Worm (Caenorhabditis elegans) whole organism, L1 larva: Measurements from ENCODE around the gene unc-2.

Source experiments
- C16A3.4 ChIP-seq: fragments of 150-350 bp; optimal IDR thresholded peaks from 2 replicates; lab custom pipeline; 2014; ENCODE audit warnings: missing biosample characterization, missing genetic modification characterization
- F16B12.6 ChIP-seq: fragments of 150-350 bp; optimal IDR thresholded peaks from 2 replicates; lab custom pipeline; 2014; ENCODE audit warnings: missing biosample characterization, missing genetic modification characterization
- Y116A8C.19 ChIP-seq: sonication (generic microtip); optimal IDR thresholded peaks from 2 replicates; lab custom pipeline; 2016; ENCODE audit warnings: missing compliant biosample characterization, missing genetic modification characterization, borderline replicate concordance
- aha-1 ChIP-seq: fragments of 150-350 bp; optimal IDR thresholded peaks from 2 replicates; lab custom pipeline; 2014; ENCODE audit warnings: missing biosample characterization, missing genetic modification characterization
- alr-1 ChIP-seq: fragments of 200-800 bp; sonication (Bioruptor generic); optimal IDR thresholded peaks from 2 replicates; lab custom pipeline; 2018; ENCODE audit warnings: borderline replicate concordance, mild to moderate bottlenecking, missing genetic modification characterization, missing compliant biosample characterization
- aly-2 ChIP-seq: fragments of 150-350 bp; optimal IDR thresholded peaks from 2 replicates; lab custom pipeline; 2014; ENCODE audit warnings: missing biosample characterization, missing genetic modification characterization
- ama-1 ChIP-seq: fragments of 150-350 bp; optimal IDR thresholded peaks from 2 replicates; lab custom pipeline; 2014
- blmp-1 ChIP-seq: fragments of 150-350 bp; optimal IDR thresholded peaks from 2 replicates; lab custom pipeline; 2014; ENCODE audit warnings: missing biosample characterization, missing genetic modification characterization
- ceh-63 ChIP-seq: fragments of 200-800 bp; sonication (Bioruptor generic); optimal IDR thresholded peaks from 2 replicates; lab custom pipeline; 2018; ENCODE audit warnings: mild to moderate bottlenecking, missing genetic modification characterization, missing compliant biosample characterization
- ceh-90 ChIP-seq: sonication (generic microtip); optimal IDR thresholded peaks from 2 replicates; lab custom pipeline; 2016; ENCODE audit warnings: missing genetic modification characterization, missing compliant biosample characterization
- ces-1 ChIP-seq: fragments of 150-350 bp; optimal IDR thresholded peaks from 2 replicates; lab custom pipeline; 2014; ENCODE audit warnings: missing biosample characterization, missing genetic modification reagents, missing genetic modification characterization
- egl-13 ChIP-seq: sonication (generic microtip); optimal IDR thresholded peaks from 2 replicates; lab custom pipeline; 2016; ENCODE audit warnings: missing genotype, missing genetic modification reagents, missing genetic modification characterization, missing compliant biosample characterization
- egl-27 ChIP-seq, 2 experiments: fragments of 150-350 bp in 1 of 2; sonication (generic microtip); optimal IDR thresholded peaks; 3 replicates each; lab custom pipeline; 2017 to 2018; ENCODE audit warnings: missing biosample characterization in 2 of 2, missing genetic modification characterization in 2 of 2, missing genetic modification reagents in 2 of 2
- ets-5 ChIP-seq: fragments of 200-800 bp; sonication (Bioruptor generic); IDR thresholded peaks from 2 replicates; pipeline ENCODE4 v1.3.6; 2022; ENCODE audit warnings: missing genetic modification characterization, missing compliant biosample characterization
- fkh-4 ChIP-seq: sonication (generic microtip); optimal IDR thresholded peaks from 2 replicates; lab custom pipeline; 2016; ENCODE audit warnings: missing compliant biosample characterization, missing genetic modification characterization, borderline replicate concordance
- fos-1 ChIP-seq: fragments of 150-350 bp; optimal IDR thresholded peaks from 2 replicates; lab custom pipeline; 2014; ENCODE audit warnings: missing biosample characterization, missing genetic modification characterization
- grh-1 ChIP-seq: fragments of 200-800 bp; sonication (Bioruptor generic); IDR thresholded peaks from 2 replicates; pipeline ENCODE4 v1.3.6; 2022; ENCODE audit warnings: missing genetic modification reagents, missing genetic modification characterization, missing compliant biosample characterization
- hlh-17 ChIP-seq: fragments of 200-800 bp; sonication (Bioruptor generic); optimal IDR thresholded peaks from 2 replicates; lab custom pipeline; 2018; ENCODE audit warnings: missing genetic modification characterization, mild to moderate bottlenecking, missing compliant biosample characterization, moderate library complexity, borderline replicate concordance
- hlh-4 ChIP-seq: sonication (generic microtip); optimal IDR thresholded peaks from 2 replicates; lab custom pipeline; 2016; ENCODE audit warnings: mild to moderate bottlenecking, missing genetic modification characterization, missing compliant biosample characterization
- hpl-2 ChIP-seq: fragments of 150-350 bp; optimal IDR thresholded peaks from 2 replicates; lab custom pipeline; 2014; ENCODE audit warnings: missing biosample characterization, missing genetic modification reagents, missing genetic modification characterization
- lin-13 ChIP-seq: fragments of 150-350 bp; optimal IDR thresholded peaks from 2 replicates; lab custom pipeline; 2014; ENCODE audit warnings: missing biosample characterization, missing genetic modification reagents, missing genetic modification characterization
- lin-14 ChIP-seq: fragments of 200-800 bp; sonication (Bioruptor generic); optimal IDR thresholded peaks from 2 replicates; lab custom pipeline; 2018; ENCODE audit warnings: mild to moderate bottlenecking, missing genetic modification characterization, moderate library complexity, missing compliant biosample characterization
- lin-39 ChIP-seq: fragments of 150-350 bp; optimal IDR thresholded peaks from 2 replicates; lab custom pipeline; 2014; ENCODE audit warnings: missing biosample characterization, missing genetic modification reagents, missing genetic modification characterization
- mab-9 ChIP-seq: fragments of 200-800 bp; sonication (Bioruptor generic); IDR thresholded peaks from 2 replicates; pipeline ENCODE4 v1.3.6; 2022; ENCODE audit warnings: missing genetic modification reagents, missing genetic modification characterization, missing compliant biosample characterization
- mef-2 ChIP-seq: fragments of 150-350 bp; optimal IDR thresholded peaks from 2 replicates; lab custom pipeline; 2014; ENCODE audit warnings: missing biosample characterization, missing genetic modification characterization
- mep-1 ChIP-seq: fragments of 150-350 bp; optimal IDR thresholded peaks from 2 replicates; lab custom pipeline; 2014; ENCODE audit warnings: missing biosample characterization, missing genetic modification characterization
- nhr-19 ChIP-seq: fragments of 200-800 bp; sonication (Bioruptor generic); conservative IDR thresholded peaks from 2 replicates; pipeline ENCODE4 v1.3.6; 2022; ENCODE audit warnings: missing genetic modification characterization, missing compliant biosample characterization
- nhr-20 ChIP-seq: sonication (generic microtip); optimal IDR thresholded peaks from 2 replicates; lab custom pipeline; 2016; ENCODE audit warnings: mild to moderate bottlenecking, missing genetic modification characterization, missing compliant biosample characterization
- nhr-28 ChIP-seq: fragments of 150-350 bp; optimal IDR thresholded peaks from 2 replicates; lab custom pipeline; 2014; ENCODE audit warnings: missing biosample characterization, missing genetic modification characterization
- nhr-47 ChIP-seq: sonication (generic microtip); optimal IDR thresholded peaks from 2 replicates; lab custom pipeline; 2016; ENCODE audit warnings: mild to moderate bottlenecking, missing genetic modification characterization, moderate library complexity, missing compliant biosample characterization
- nhr-76 ChIP-seq: sonication (generic microtip); optimal IDR thresholded peaks from 2 replicates; lab custom pipeline; 2017; ENCODE audit warnings: missing biosample characterization, missing genetic modification characterization
- nhr-84 ChIP-seq: sonication (generic microtip); optimal IDR thresholded peaks from 2 replicates; lab custom pipeline; 2017; ENCODE audit warnings: missing biosample characterization, missing genetic modification characterization
- nhr-90 ChIP-seq: sonication (generic microtip); optimal IDR thresholded peaks from 2 replicates; lab custom pipeline; 2016; ENCODE audit warnings: mild to moderate bottlenecking, missing genetic modification characterization, missing compliant biosample characterization; ENCODE audit not compliant: poor library complexity
- pax-3 ChIP-seq: fragments of 200-800 bp; sonication (Bioruptor generic); optimal IDR thresholded peaks from 2 replicates; lab custom pipeline; 2018; ENCODE audit warnings: mild to moderate bottlenecking, missing genetic modification characterization, moderate library complexity, missing compliant biosample characterization
- pqm-1 ChIP-seq: sonication (generic microtip); optimal IDR thresholded peaks from 3 replicates; lab custom pipeline; 2017; ENCODE audit warnings: missing biosample characterization, missing genetic modification characterization
- rnt-1 ChIP-seq: sonication (generic microtip); optimal IDR thresholded peaks from 2 replicates; lab custom pipeline; 2016; ENCODE audit warnings: mild to moderate bottlenecking, missing genetic modification characterization, moderate library complexity, missing compliant biosample characterization
- skn-1 ChIP-seq: fragments of 150-350 bp; optimal IDR thresholded peaks from 2 replicates; lab custom pipeline; 2014; ENCODE audit warnings: missing biosample characterization, missing genetic modification characterization
- snpc-4 ChIP-seq: fragments of 150-350 bp; optimal IDR thresholded peaks from 2 replicates; lab custom pipeline; 2014; ENCODE audit warnings: missing biosample characterization, missing genetic modification characterization
- snu-23 ChIP-seq: sonication (generic microtip); optimal IDR thresholded peaks from 2 replicates; lab custom pipeline; 2016; ENCODE audit warnings: missing genetic modification characterization, missing compliant biosample characterization
- sox-4 ChIP-seq: sonication (generic microtip); optimal IDR thresholded peaks from 2 replicates; lab custom pipeline; 2016; ENCODE audit warnings: missing genetic modification characterization, missing compliant biosample characterization
- sptf-1 ChIP-seq: fragments of 150-350 bp; optimal IDR thresholded peaks from 2 replicates; lab custom pipeline; 2014; ENCODE audit warnings: missing biosample characterization, missing genetic modification characterization
- sup-37 ChIP-seq: fragments of 200-800 bp; sonication (Bioruptor generic); optimal IDR thresholded peaks from 2 replicates; lab custom pipeline; 2018; ENCODE audit warnings: mild to moderate bottlenecking, missing genetic modification characterization, missing compliant biosample characterization
- unc-30 ChIP-seq: sonication (generic microtip); optimal IDR thresholded peaks from 2 replicates; lab custom pipeline; 2017; ENCODE audit warnings: missing biosample characterization, missing genetic modification characterization
- unc-62 ChIP-seq: fragments of 150-350 bp; optimal IDR thresholded peaks from 2 replicates; lab custom pipeline; 2014; ENCODE audit warnings: missing biosample characterization, missing genetic modification reagents, missing genetic modification characterization
- unc-86 ChIP-seq: sonication (generic microtip); optimal IDR thresholded peaks from 2 replicates; lab custom pipeline; 2016; ENCODE audit warnings: missing genetic modification characterization, missing compliant biosample characterization
- unc-98 ChIP-seq: fragments of 200-800 bp; sonication (Bioruptor generic); IDR thresholded peaks from 2 replicates; pipeline ENCODE4 v1.3.6; 2022; ENCODE audit warnings: missing genetic modification characterization, missing compliant biosample characterization
- vab-15 ChIP-seq: sonication (generic microtip); optimal IDR thresholded peaks from 2 replicates; lab custom pipeline; 2017; ENCODE audit warnings: missing genotype, mild to moderate bottlenecking, missing genetic modification characterization, missing compliant biosample characterization
- xbp-1 ChIP-seq: sonication (generic microtip); optimal IDR thresholded peaks from 2 replicates; lab custom pipeline; 2016; ENCODE audit warnings: missing genetic modification characterization, missing compliant biosample characterization
- ztf-4 ChIP-seq: fragments of 150-350 bp; optimal IDR thresholded peaks from 2 replicates; lab custom pipeline; 2014; ENCODE audit warnings: missing biosample characterization, missing genetic modification characterization

The unc-2 gene

DNA sequence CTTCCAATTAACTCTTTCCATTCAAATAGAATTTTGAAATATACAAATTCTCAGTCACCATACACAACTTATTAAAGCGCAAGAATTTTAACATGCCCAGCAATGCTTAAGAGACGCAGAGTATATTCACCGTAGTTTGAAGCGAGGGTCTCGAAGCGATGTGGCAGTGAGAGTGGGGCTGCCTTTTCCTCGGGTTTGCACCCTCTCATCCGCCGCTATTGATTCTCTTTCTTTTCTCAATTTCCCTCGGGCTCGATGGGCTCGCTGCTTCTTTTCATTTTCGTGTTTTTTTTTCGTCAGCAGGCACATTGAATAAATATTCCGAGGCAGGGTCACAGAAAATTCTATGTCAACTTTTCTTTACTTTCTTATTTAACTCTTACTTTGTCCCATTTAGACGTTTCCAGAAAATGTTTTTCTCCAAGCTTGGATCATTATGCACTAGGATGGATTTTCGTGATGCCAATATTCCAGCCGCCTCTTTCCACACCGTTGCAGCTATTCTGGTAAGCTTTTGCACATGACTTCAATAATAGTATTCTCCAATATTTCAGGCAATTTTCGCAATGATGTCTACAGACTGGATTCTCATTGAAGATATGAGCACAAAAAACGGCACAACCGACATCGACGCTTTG lies 74.6 kb downstream of the unc-2 start, which contains the start of gene T14G11.1 (continued):
- TF ChIP-seq grh-1 (GFP tag; lab: Robert Waterston, UW) (peak; percentile 39; the same call in 1 of the 2 replicates), ama-1 (lab: Kevin White, UChicago) (no peak), unc-62 (GFP tag; lab: Kevin White, UChicago) (no peak), sptf-1 (tag; lab: Kevin White, UChicago) (no peak), unc-86 (peak; percentile 57), ets-5 (no peak), xbp-1 (tag; lab: Kevin White, UChicago) (peak; percentile 69), rnt-1 (tag; lab: Kevin White, UChicago) (peak; percentile 82), sup-37 (GFP tag; lab: Kevin White, UChicago) (peak; percentile 34), pax-3 (tag; lab: Kevin White, UChicago) (no peak), F16B12.6 (tag; lab: Kevin White, UChicago) (peak; percentile 17), Y116A8C.19 (no peak), snu-23 (GFP tag; lab: Kevin White, UChicago) (peak; percentile 77), skn-1 (tag; lab: Kevin White, UChicago) (peak; percentile 97), mef-2 (tag; lab: Kevin White, UChicago) (no peak), unc-30 (tag; lab: Kevin White, UChicago) (no peak)

DNA sequence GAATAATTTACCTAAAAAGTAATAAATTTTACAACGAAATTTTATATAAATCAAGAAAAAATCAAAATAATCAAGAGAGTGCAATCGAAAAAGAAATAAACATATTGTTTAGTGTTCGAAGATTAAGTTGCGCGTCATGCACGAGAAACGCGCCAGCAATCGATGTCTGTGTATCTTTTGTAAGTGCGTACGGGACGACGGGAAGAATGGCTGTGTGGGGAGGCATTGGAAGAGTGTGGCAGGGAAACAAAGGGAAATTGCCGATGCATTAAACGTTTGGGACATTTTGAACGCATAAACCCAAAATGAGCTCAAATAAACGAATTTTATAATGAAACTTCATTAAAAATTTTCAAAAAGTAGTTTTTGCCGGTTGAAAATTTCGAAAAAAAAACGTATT lies 76.2 kb downstream of the unc-2 start, which contains the start of gene immt-1:
Gene immt-1 (minus strand): TSS at position 11 of the 400 bp plus-strand sequence.
- no peak for TF ChIP-seq Y116A8C.19
- peak; percentile 70 for TF ChIP-seq snpc-4 (tag; lab: Kevin White, UChicago)
- no peak for TF ChIP-seq aly-2 (tag; lab: Kevin White, UChicago)
- peak; percentile 73 for TF ChIP-seq nhr-47 (tag; lab: Kevin White, UChicago)
- no peak for TF ChIP-seq blmp-1 (tag; lab: Kevin White, UChicago)
- peak; percentile 61 for TF ChIP-seq fos-1 (tag; lab: Kevin White, UChicago)
- TF ChIP-seq snu-23 (GFP tag; lab: Kevin White, UChicago) = peak; percentile 88
- peak; percentile 80 for TF ChIP-seq nhr-20 (tag; lab: Kevin White, UChicago)
- peak; percentile 96 for TF ChIP-seq lin-14
- TF ChIP-seq unc-30 (tag; lab: Kevin White, UChicago) = no peak
- no peak for TF ChIP-seq pqm-1 (tag; lab: Kevin White, UChicago)
- no peak for TF ChIP-seq nhr-76
- peak; percentile 96 for TF ChIP-seq skn-1 (tag; lab: Kevin White, UChicago)
- TF ChIP-seq ceh-90 (tag; lab: Kevin White, UChicago) = no peak
- no peak for TF ChIP-seq ces-1 (GFP tag; lab: Kevin White, UChicago)
- TF ChIP-seq mab-9 = peak; percentile 44; the same call in 1 of the 2 replicates
- no peak for TF ChIP-seq lin-39
- peak; percentile 19 for TF ChIP-seq egl-13 (tag; lab: Kevin White, UChicago)
- TF ChIP-seq hpl-2 (GFP tag; lab: Kevin White, UChicago) = no peak
- TF ChIP-seq fkh-4 = no peak
- peak; percentile 76 for TF ChIP-seq lin-13 (GFP tag; lab: Kevin White, UChicago)
- TF ChIP-seq rnt-1 (tag; lab: Kevin White, UChicago) = peak; percentile 75
- TF ChIP-seq nhr-84 (tag; lab: Kevin White, UChicago) = no peak
- no peak for TF ChIP-seq sox-4 (tag; lab: Kevin White, UChicago)
- peak; percentile 48 for TF ChIP-seq unc-86
- TF ChIP-seq nhr-19 (GFP tag; lab: Robert Waterston, UW) = peak; percentile 67
- no peak for TF ChIP-seq sptf-1 (tag; lab: Kevin White, UChicago)
- no peak for TF ChIP-seq ceh-63
- peak; percentile 89 for TF ChIP-seq mep-1 (tag; lab: Kevin White, UChicago)
- no peak for TF ChIP-seq ama-1 (lab: Kevin White, UChicago)
- TF ChIP-seq hlh-4 (tag; lab: Kevin White, UChicago) = no peak
- no peak for TF ChIP-seq aha-1
- no peak for TF ChIP-seq nhr-28 (tag; lab: Kevin White, UChicago)
- no peak for TF ChIP-seq egl-27 (tag; optimal IDR thresholded peaks at IDR 0.05; lab: Kevin White, UChicago)
- TF ChIP-seq xbp-1 (tag; lab: Kevin White, UChicago) = peak; percentile 65
- no peak for TF ChIP-seq vab-15
- TF ChIP-seq hlh-17 (GFP tag; lab: Kevin White, UChicago) = no peak
- peak; percentile 55 for TF ChIP-seq nhr-90 (tag; lab: Kevin White, UChicago)
- peak; percentile 46 for TF ChIP-seq ztf-4 (tag; lab: Kevin White, UChicago)
- peak; percentile 90 for TF ChIP-seq C16A3.4 (tag; lab: Kevin White, UChicago)
- no peak for TF ChIP-seq unc-98 (GFP tag; lab: Robert Waterston, UW)
- no peak for TF ChIP-seq pax-3 (tag; lab: Kevin White, UChicago)
- TF ChIP-seq alr-1 (tag; lab: Kevin White, UChicago) = no peak
